Worm (Caenorhabditis elegans) whole organism, mixed stage, embryonic: ENCODE data around the gene rde-4.

Experiments used
- M03D4.4 ChIP-seq: sonication (generic microtip); optimal IDR thresholded peaks from 2 replicates; lab custom pipeline; 2017; ENCODE audit warnings: mild to moderate bottlenecking, missing genetic modification characterization, missing compliant biosample characterization
- bed-3 ChIP-seq: fragments of 200-800 bp; sonication (Bioruptor generic); optimal IDR thresholded peaks from 3 replicates; lab custom pipeline; 2018; ENCODE audit warnings: mild to moderate bottlenecking, missing genetic modification characterization, moderate library complexity, missing compliant biosample characterization
- ceh-39 ChIP-seq: fragments of 150-350 bp; optimal IDR thresholded peaks from 2 replicates; lab custom pipeline; 2014; ENCODE audit warnings: missing biosample characterization, missing genetic modification characterization
- ceh-43 ChIP-seq: fragments of 200-800 bp; sonication (Bioruptor generic); optimal IDR thresholded peaks from 2 replicates; lab custom pipeline; 2018; ENCODE audit warnings: mild to moderate bottlenecking, missing genetic modification characterization, moderate library complexity, missing compliant biosample characterization
- ceh-83 ChIP-seq: fragments of 200-800 bp; sonication (Bioruptor generic); optimal IDR thresholded peaks from 2 replicates; lab custom pipeline; 2018; ENCODE audit warnings: mild to moderate bottlenecking, missing genetic modification characterization, missing compliant biosample characterization
- ces-1 ChIP-seq: fragments of 150-350 bp; optimal IDR thresholded peaks from 2 replicates; lab custom pipeline; 2014; ENCODE audit warnings: missing biosample characterization, missing genetic modification reagents, missing genetic modification characterization
- cnd-1 ChIP-seq: fragments of 200-800 bp; sonication (Bioruptor generic); optimal IDR thresholded peaks from 2 replicates; lab custom pipeline; 2018; ENCODE audit warnings: mild to moderate bottlenecking, missing genetic modification characterization, missing compliant biosample characterization
- drap-1 ChIP-seq: fragments of 200-800 bp; sonication (Bioruptor generic); optimal IDR thresholded peaks from 3 replicates; lab custom pipeline; 2018; ENCODE audit warnings: mild to moderate bottlenecking, missing genetic modification characterization, missing compliant biosample characterization
- elt-3 ChIP-seq: fragments of 150-350 bp; optimal IDR thresholded peaks from 2 replicates; lab custom pipeline; 2014; ENCODE audit warnings: missing biosample characterization, missing genetic modification characterization
- flh-1 ChIP-seq: fragments of 200-800 bp; sonication (Bioruptor generic); optimal IDR thresholded peaks from 2 replicates; lab custom pipeline; 2018; ENCODE audit warnings: mild to moderate bottlenecking, missing genetic modification characterization, moderate library complexity, missing compliant biosample characterization
- ham-2 ChIP-seq: fragments of 200-800 bp; sonication (Bioruptor generic); optimal IDR thresholded peaks from 2 replicates; lab custom pipeline; 2018; ENCODE audit warnings: mild to moderate bottlenecking, missing genetic modification characterization, missing compliant biosample characterization
- hlh-1 ChIP-seq: fragments of 150-350 bp; optimal IDR thresholded peaks from 2 replicates; lab custom pipeline; 2014; ENCODE audit warnings: missing biosample characterization, missing genetic modification reagents, missing genetic modification characterization
- lin-13 ChIP-seq: fragments of 150-350 bp; optimal IDR thresholded peaks from 2 replicates; lab custom pipeline; 2014; ENCODE audit warnings: missing biosample characterization, missing genetic modification characterization
- lin-32 ChIP-seq: fragments of 200-800 bp; sonication (Bioruptor generic); optimal IDR thresholded peaks from 2 replicates; lab custom pipeline; 2018; ENCODE audit warnings: mild to moderate bottlenecking, missing genetic modification characterization, missing compliant biosample characterization
- lsy-2 ChIP-seq: fragments of 150-350 bp; optimal IDR thresholded peaks from 2 replicates; lab custom pipeline; 2014; ENCODE audit warnings: missing biosample characterization, missing genetic modification characterization
- mab-5 ChIP-seq: fragments of 150-350 bp; optimal IDR thresholded peaks from 2 replicates; lab custom pipeline; 2014; ENCODE audit warnings: missing biosample characterization, missing genetic modification characterization
- mep-1 ChIP-seq: fragments of 150-350 bp; optimal IDR thresholded peaks from 2 replicates; lab custom pipeline; 2017; ENCODE audit warnings: missing biosample characterization, missing genetic modification reagents, missing genetic modification characterization, inconsistent platforms
- mls-2 ChIP-seq: sonication (generic microtip); optimal IDR thresholded peaks from 2 replicates; lab custom pipeline; 2016; ENCODE audit warnings: mild to moderate bottlenecking, missing genetic modification characterization, moderate library complexity, missing compliant biosample characterization
- nhr-12 ChIP-seq: fragments of 150-350 bp; optimal IDR thresholded peaks from 2 replicates; lab custom pipeline; 2014; ENCODE audit warnings: missing biosample characterization, missing genetic modification characterization
- nhr-2 ChIP-seq: fragments of 150-350 bp; optimal IDR thresholded peaks from 2 replicates; lab custom pipeline; 2014; ENCODE audit warnings: missing biosample characterization, missing genetic modification characterization
- nhr-237 ChIP-seq: fragments of 150-350 bp; optimal IDR thresholded peaks from 2 replicates; lab custom pipeline; 2014; ENCODE audit warnings: missing biosample characterization, missing genetic modification characterization
- nhr-28 ChIP-seq: fragments of 150-350 bp; optimal IDR thresholded peaks from 2 replicates; lab custom pipeline; 2014; ENCODE audit warnings: missing biosample characterization, missing genetic modification characterization
- pha-4 ChIP-seq: fragments of 150-350 bp; optimal IDR thresholded peaks from 2 replicates; lab custom pipeline; 2018; ENCODE audit warnings: missing biosample characterization, missing genetic modification reagents, missing genetic modification characterization
- sem-2 ChIP-seq: fragments of 200-800 bp; sonication (Bioruptor generic); optimal IDR thresholded peaks from 2 replicates; lab custom pipeline; 2018; ENCODE audit warnings: mild to moderate bottlenecking, missing genetic modification characterization, missing compliant biosample characterization
- sptf-1 ChIP-seq: sonication (generic microtip); optimal IDR thresholded peaks from 2 replicates; lab custom pipeline; 2017; ENCODE audit warnings: mild to moderate bottlenecking, missing genetic modification characterization, moderate library complexity, missing compliant biosample characterization
- tbx-8 ChIP-seq: fragments of 200-800 bp; sonication (Bioruptor generic); optimal IDR thresholded peaks from 2 replicates; lab custom pipeline; 2018; ENCODE audit warnings: mild to moderate bottlenecking, missing genetic modification characterization, moderate library complexity, missing compliant biosample characterization
- unc-39 ChIP-seq: fragments of 150-350 bp; optimal IDR thresholded peaks from 2 replicates; lab custom pipeline; 2014; ENCODE audit warnings: missing biosample characterization, missing genetic modification characterization
- zip-8 ChIP-seq: fragments of 150-350 bp; optimal IDR thresholded peaks from 2 replicates; lab custom pipeline; 2014; ENCODE audit warnings: missing biosample characterization, missing genetic modification characterization

Gene rde-4

ce11 chrIII:10241332-10241829 lies 22.9 kb upstream of the rde-4 start:
- TF ChIP-seq nhr-12 (no peak), lin-13 (tag; lab: Kevin White, UChicago) (no peak), unc-39 (tag; lab: Kevin White, UChicago) (no peak), bed-3 (GFP tag; lab: Kevin White, UChicago) (no peak), elt-3 (tag; lab: Kevin White, UChicago) (no peak), sptf-1 (tag; lab: Kevin White, UChicago) (no peak), tbx-8 (GFP tag; lab: Kevin White, UChicago) (no peak), ham-2 (GFP tag; lab: Kevin White, UChicago) (no peak), ceh-43 (GFP tag; lab: Kevin White, UChicago) (no peak), drap-1 (GFP tag; lab: Kevin White, UChicago) (no peak), ceh-39 (tag; lab: Kevin White, UChicago) (no peak), sem-2 (no peak), ceh-83 (no peak), mab-5 (tag; lab: Kevin White, UChicago) (no peak), pha-4 (no peak), lin-32 (GFP tag; lab: Kevin White, UChicago) (no peak), hlh-1 (tag; lab: Kevin White, UChicago) (no peak), nhr-237 (no peak)
- TF ChIP-seq, all 35 proteins: peak for 0

ce11 chrIII:10240073-10240472 lies 21.6 kb upstream of the rde-4 start:
- no peak for TF ChIP-seq ham-2 (GFP tag; lab: Kevin White, UChicago)
- no peak for TF ChIP-seq M03D4.4
- no peak for TF ChIP-seq cnd-1 (tag; lab: Kevin White, UChicago)
- TF ChIP-seq mep-1: no peak
- no peak for TF ChIP-seq tbx-8 (GFP tag; lab: Kevin White, UChicago)
- no peak for TF ChIP-seq nhr-237
- no peak for TF ChIP-seq nhr-2 (tag; lab: Kevin White, UChicago)

DNA sequence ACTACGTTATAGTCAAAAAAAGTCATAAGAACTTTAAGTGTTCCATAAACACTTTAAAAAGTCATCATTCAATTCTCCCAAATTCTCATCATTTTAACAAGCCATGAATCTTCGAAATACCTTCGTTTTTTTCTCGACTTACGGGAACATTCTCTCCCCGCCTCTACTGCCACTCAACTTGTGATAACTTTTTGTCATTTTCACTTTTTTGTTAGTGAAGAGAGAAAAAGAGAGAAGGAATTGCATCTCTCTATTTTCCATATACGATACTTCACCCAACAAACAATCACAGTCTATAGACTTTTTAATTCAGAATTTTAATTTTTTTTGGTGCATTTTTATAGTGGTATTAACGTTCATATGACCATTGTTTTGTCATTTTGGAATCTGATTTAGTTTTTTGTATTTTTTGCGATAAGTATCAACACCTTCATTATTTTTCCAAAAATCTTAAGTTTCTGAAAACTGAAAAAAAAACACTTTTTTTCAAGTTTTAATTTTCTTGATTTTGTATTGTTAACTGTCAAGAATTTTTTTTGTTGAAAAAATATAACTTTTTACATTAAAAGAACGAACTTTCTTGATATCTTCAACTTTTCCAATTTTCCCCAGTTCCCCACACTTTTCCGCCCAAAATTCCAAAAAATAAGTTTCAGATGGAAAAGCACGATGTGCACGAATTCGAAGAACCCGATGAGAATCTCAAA lies 20.2 kb upstream of the rde-4 start, which contains the start of gene Y70G10A.3:
Gene Y70G10A.3 (plus strand): TSS at position 657 of the 707 bp plus-strand sequence.
- TF ChIP-seq lin-13 (tag; lab: Kevin White, UChicago): no peak
- no peak for TF ChIP-seq mep-1
- no peak for TF ChIP-seq bed-3 (GFP tag; lab: Kevin White, UChicago)
- no peak for TF ChIP-seq mab-5 (tag; lab: Kevin White, UChicago)
- TF ChIP-seq pha-4: no peak
- no peak for TF ChIP-seq ces-1 (GFP tag; lab: Kevin White, UChicago)
- no peak for TF ChIP-seq mls-2
- no peak for TF ChIP-seq flh-1 (GFP tag; lab: Kevin White, UChicago)
- no peak for TF ChIP-seq cnd-1 (tag; lab: Kevin White, UChicago)
- no peak for TF ChIP-seq unc-39 (tag; lab: Kevin White, UChicago)
- TF ChIP-seq ham-2 (GFP tag; lab: Kevin White, UChicago): no peak
- TF ChIP-seq nhr-2 (tag; lab: Kevin White, UChicago): no peak

ce11 chrIII:10236291-10236871 lies 17.9 kb upstream of the rde-4 start:
- TF ChIP-seq sptf-1 (tag; lab: Kevin White, UChicago) (no peak), lsy-2 (tag; lab: Kevin White, UChicago) (no peak), ham-2 (GFP tag; lab: Kevin White, UChicago) (no peak), nhr-12 (no peak)

ce11 chrIII:10233979-10234378 lies 15.5 kb upstream of the rde-4 start, which contains the start of gene paml-1:
Gene paml-1 (minus strand): TSS chrIII:10234079.
- TF ChIP-seq nhr-28 (tag; lab: Kevin White, UChicago) (no peak), hlh-1 (tag; lab: Kevin White, UChicago) (no peak), mab-5 (tag; lab: Kevin White, UChicago) (no peak), ham-2 (GFP tag; lab: Kevin White, UChicago) (no peak), nhr-237 (no peak), flh-1 (GFP tag; lab: Kevin White, UChicago) (no peak), sptf-1 (tag; lab: Kevin White, UChicago) (no peak), ceh-83 (no peak), ceh-43 (GFP tag; lab: Kevin White, UChicago) (no peak), zip-8 (tag; lab: Kevin White, UChicago) (no peak), mls-2 (no peak), drap-1 (GFP tag; lab: Kevin White, UChicago) (no peak), lin-13 (tag; lab: Kevin White, UChicago) (no peak)
